Fruit fly (Drosophila melanogaster): ENCODE measurements around the gene MED7.

DNA sequence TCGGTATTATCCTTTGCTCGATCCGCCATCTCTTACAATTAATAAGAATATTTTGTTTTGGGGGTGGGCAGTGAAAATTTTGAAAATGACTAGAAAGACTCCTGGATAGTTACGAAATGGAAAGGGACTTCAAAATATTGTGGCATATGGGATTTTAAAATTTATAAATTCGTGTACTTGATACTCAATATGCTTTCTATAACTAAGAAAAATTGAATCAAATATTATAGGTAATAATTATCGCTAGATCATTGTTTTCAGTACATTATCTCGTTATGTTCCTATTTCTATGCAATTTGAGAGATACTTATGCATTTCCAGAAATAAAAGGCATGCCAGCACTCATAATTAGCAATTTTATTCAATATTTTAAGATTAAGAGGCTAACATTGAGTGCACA, 5.3 kb downstream of the MED7 start, which contains the start of gene CG14691:
- TF ChIP-seq CG15336 (GFP tag; IDR thresholded peaks at IDR 0.05) (no peak), Blimp-1 (GFP tag; optimal IDR thresholded peaks at IDR 0.05) (no peak), salr (GFP tag; optimal IDR thresholded peaks at IDR 0.05) (no peak), Hr39 (GFP tag; optimal IDR thresholded peaks at IDR 0.05) (no peak), Sox102F (GFP tag; optimal IDR thresholded peaks at IDR 0.05) (no peak), fd85E (GFP tag; optimal IDR thresholded peaks at IDR 0.05) (no peak), CG6854 (GFP tag; optimal IDR thresholded peaks at IDR 0.05) (no peak)

Data from whole organism, prepupa.